Worm (Caenorhabditis elegans): ENCODE data around the gene fbxb-11.

Gene fbxb-11

ce11 chrII:1692827-1693226 lies 31.6 kb upstream of the fbxb-11 start, which contains the start of gene fbxc-21:
Gene fbxc-21 (minus strand): TSS chrII:1692927.
- TF ChIP-seq ets-7 (tag; optimal IDR thresholded peaks at IDR 0.05) (no peak), ceh-36 (tag; optimal IDR thresholded peaks at IDR 0.05) (no peak), scrt-1 (GFP tag; IDR thresholded peaks at IDR 0.05) (no peak), ama-1 (optimal IDR thresholded peaks at IDR 0.05) (no peak), B0310.2 (tag; optimal IDR thresholded peaks at IDR 0.05) (no peak), tbx-37 (GFP tag; conservative IDR thresholded peaks at IDR 0.05) (no peak), F13C5.2 (tag; optimal IDR thresholded peaks at IDR 0.05) (no peak), pes-1 (GFP tag; IDR thresholded peaks at IDR 0.05) (no peak), ceh-13 (GFP tag; optimal IDR thresholded peaks at IDR 0.05) (no peak), tra-4 (tag; optimal IDR thresholded peaks at IDR 0.05) (no peak), hmbx-1 (tag; optimal IDR thresholded peaks at IDR 0.05) (no peak), sea-1 (GFP tag; conservative IDR thresholded peaks at IDR 0.05) (no peak)

ce11 chrII:1694530-1694929 lies 29.9 kb upstream of the fbxb-11 start, which contains the start of gene fbxc-26:
Gene fbxc-26 (minus strand): TSS chrII:1694630.
- TF ChIP-seq hnd-1 (tag; optimal IDR thresholded peaks at IDR 0.05): no peak
- no peak for TF ChIP-seq tbx-11 (GFP tag; IDR thresholded peaks at IDR 0.05)
- no peak for TF ChIP-seq tra-4 (tag; optimal IDR thresholded peaks at IDR 0.05)
- no peak for TF ChIP-seq F13C5.2 (tag; optimal IDR thresholded peaks at IDR 0.05)
- no peak for TF ChIP-seq hmg-4 (GFP tag; optimal IDR thresholded peaks at IDR 0.05)
- no peak for TF ChIP-seq pes-1 (GFP tag; IDR thresholded peaks at IDR 0.05)
- no peak for TF ChIP-seq ceh-36 (tag; optimal IDR thresholded peaks at IDR 0.05)
- TF ChIP-seq sea-1 (GFP tag; conservative IDR thresholded peaks at IDR 0.05): no peak
- no peak for TF ChIP-seq ets-7 (tag; optimal IDR thresholded peaks at IDR 0.05)
- no peak for TF ChIP-seq flt-1 (GFP tag; IDR thresholded peaks at IDR 0.05)
- no peak for TF ChIP-seq tbx-37 (GFP tag; conservative IDR thresholded peaks at IDR 0.05)
- no peak for TF ChIP-seq ceh-13 (GFP tag; optimal IDR thresholded peaks at IDR 0.05)
- TF ChIP-seq ama-1 (optimal IDR thresholded peaks at IDR 0.05): no peak
- TF ChIP-seq hmbx-1 (tag; optimal IDR thresholded peaks at IDR 0.05): no peak
- TF ChIP-seq aly-1 (tag; optimal IDR thresholded peaks at IDR 0.05): no peak

ce11 chrII:1695861-1696260 lies 28.6 kb upstream of the fbxb-11 start, which contains the start of gene F58E1.13:
Gene F58E1.13 (minus strand): TSS chrII:1695872.
- no peak for TF ChIP-seq F13C5.2 (tag; optimal IDR thresholded peaks at IDR 0.05)
- no peak for TF ChIP-seq flt-1 (GFP tag; IDR thresholded peaks at IDR 0.05)
- no peak for TF ChIP-seq pes-1 (GFP tag; IDR thresholded peaks at IDR 0.05)
- TF ChIP-seq ceh-36 (tag; optimal IDR thresholded peaks at IDR 0.05): no peak
- TF ChIP-seq B0310.2 (tag; optimal IDR thresholded peaks at IDR 0.05): no peak
- TF ChIP-seq hmg-4 (GFP tag; optimal IDR thresholded peaks at IDR 0.05): no peak
- TF ChIP-seq hnd-1 (tag; optimal IDR thresholded peaks at IDR 0.05): no peak
- no peak for TF ChIP-seq hmbx-1 (tag; optimal IDR thresholded peaks at IDR 0.05)
- no peak for TF ChIP-seq ets-7 (tag; optimal IDR thresholded peaks at IDR 0.05)
- TF ChIP-seq tbx-37 (GFP tag; conservative IDR thresholded peaks at IDR 0.05): no peak
- TF ChIP-seq aly-1 (tag; optimal IDR thresholded peaks at IDR 0.05): no peak
- TF ChIP-seq ceh-13 (GFP tag; optimal IDR thresholded peaks at IDR 0.05): no peak
- no peak for TF ChIP-seq tbx-11 (GFP tag; IDR thresholded peaks at IDR 0.05)

- TF ChIP-seq hmbx-1 (tag; optimal IDR thresholded peaks at IDR 0.05) (no peak), pes-1 (GFP tag; IDR thresholded peaks at IDR 0.05) (no peak)
Measured at ce11 chrII:1703363-1703762, 21.1 kb upstream of the fbxb-11 start, which contains the start of gene fbxb-47. Gene fbxb-47 (minus strand): TSS chrII:1703463.

- no peak for TF ChIP-seq aly-1 (tag; optimal IDR thresholded peaks at IDR 0.05)
- TF ChIP-seq ets-7 (tag; optimal IDR thresholded peaks at IDR 0.05): no peak
- TF ChIP-seq sea-1 (GFP tag; conservative IDR thresholded peaks at IDR 0.05): no peak
- TF ChIP-seq hnd-1 (tag; optimal IDR thresholded peaks at IDR 0.05): no peak
- no peak for TF ChIP-seq F13C5.2 (tag; optimal IDR thresholded peaks at IDR 0.05)
- TF ChIP-seq B0310.2 (tag; optimal IDR thresholded peaks at IDR 0.05): no peak
- TF ChIP-seq hmg-4 (GFP tag; optimal IDR thresholded peaks at IDR 0.05): no peak
- no peak for TF ChIP-seq flt-1 (GFP tag; IDR thresholded peaks at IDR 0.05)
- no peak for TF ChIP-seq tbx-37 (GFP tag; conservative IDR thresholded peaks at IDR 0.05)
- TF ChIP-seq tra-4 (tag; optimal IDR thresholded peaks at IDR 0.05): no peak
- no peak for TF ChIP-seq ceh-36 (tag; optimal IDR thresholded peaks at IDR 0.05)
Measured at ce11 chrII:1706385-1706784, 18.0 kb upstream of the fbxb-11 start, which contains the start of gene sdz-18. Gene sdz-18 (minus strand): TSS chrII:1706485.

ce11 chrII:1709959-1710358 lies 14.5 kb upstream of the fbxb-11 start, which contains the start of gene fbxa-184:
Gene fbxa-184 (plus strand): TSS chrII:1710259.
- TF ChIP-seq ceh-36 (tag; optimal IDR thresholded peaks at IDR 0.05) (no peak), hmg-4 (GFP tag; optimal IDR thresholded peaks at IDR 0.05) (no peak), flt-1 (GFP tag; IDR thresholded peaks at IDR 0.05) (no peak), ceh-13 (GFP tag; optimal IDR thresholded peaks at IDR 0.05) (no peak), hmbx-1 (tag; optimal IDR thresholded peaks at IDR 0.05) (no peak), aly-1 (tag; optimal IDR thresholded peaks at IDR 0.05) (no peak), pes-1 (GFP tag; IDR thresholded peaks at IDR 0.05) (no peak), hnd-1 (tag; optimal IDR thresholded peaks at IDR 0.05) (no peak), tra-4 (tag; optimal IDR thresholded peaks at IDR 0.05) (no peak), B0310.2 (tag; optimal IDR thresholded peaks at IDR 0.05) (no peak), ama-1 (optimal IDR thresholded peaks at IDR 0.05) (no peak), sea-1 (GFP tag; conservative IDR thresholded peaks at IDR 0.05) (no peak), tbx-11 (GFP tag; IDR thresholded peaks at IDR 0.05) (no peak), F13C5.2 (tag; optimal IDR thresholded peaks at IDR 0.05) (no peak), tbx-37 (GFP tag; conservative IDR thresholded peaks at IDR 0.05) (no peak)

- TF ChIP-seq ets-7 (tag; optimal IDR thresholded peaks at IDR 0.05) (no peak), tbx-11 (GFP tag; IDR thresholded peaks at IDR 0.05) (no peak)
Measured at ce11 chrII:1712938-1713337, 11.5 kb upstream of the fbxb-11 start, which contains the start of gene btb-7. Gene btb-7 (plus strand): TSS chrII:1713238.

- TF ChIP-seq ceh-13 (GFP tag; optimal IDR thresholded peaks at IDR 0.05): peak; percentile 1
- no peak for TF ChIP-seq tra-4 (tag; optimal IDR thresholded peaks at IDR 0.05)
Measured at ce11 chrII:1714772-1715353, 9.6 kb upstream of the fbxb-11 start, which contains the start of gene btb-6. Gene btb-6 (plus strand): TSS chrII:1715303.

Data from whole organism, early embryonic.